Worm (Caenorhabditis elegans) whole organism, L3 larva: ENCODE results near the gene gly-3.

ENCODE experiments used
- elt-3 ChIP-seq, 3 experiments: fragments of 150-350 bp in 1 of 3; sonication (generic microtip) in 2 of 3; optimal IDR thresholded peaks; 2 replicates in 2 of 3; 4 replicates in 1 of 3; lab custom pipeline; 2014 to 2017; ENCODE audit warnings: missing biosample characterization in 3 of 3, missing genetic modification characterization in 3 of 3
- lin-39 ChIP-seq: fragments of 150-350 bp; optimal IDR thresholded peaks from 2 replicates; lab custom pipeline; 2018; ENCODE audit warnings: missing biosample characterization, missing genetic modification reagents, missing genetic modification characterization
- pha-4 ChIP-seq: fragments of 150-350 bp; optimal IDR thresholded peaks from 2 replicates; lab custom pipeline; 2014; ENCODE audit warnings: missing biosample characterization, missing genetic modification reagents, missing genetic modification characterization

DNA sequence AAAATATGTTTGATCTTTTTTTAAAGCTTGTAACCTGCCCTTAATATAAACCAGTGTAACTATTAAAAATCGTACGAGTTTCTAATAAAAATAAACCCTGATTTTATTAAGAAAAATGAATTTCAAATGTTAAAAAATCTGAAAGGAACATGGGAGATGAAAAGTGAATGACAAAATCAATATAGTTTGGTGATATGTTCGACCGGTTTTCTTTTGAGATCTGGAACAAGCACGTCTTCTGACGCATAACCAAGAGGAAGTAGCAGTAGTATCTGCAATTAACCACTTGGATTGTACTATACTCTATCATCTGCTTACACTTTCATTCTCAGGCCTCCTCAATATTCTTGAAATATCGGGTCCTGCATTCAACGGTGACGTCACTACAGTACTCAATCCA is 40.5 kb downstream of the gly-3 start:
- TF ChIP-seq lin-39 (tag; lab: Kevin White, UChicago) (no peak), pha-4 (tag; lab: Kevin White, UChicago) (no peak), elt-3 (tag; optimal IDR thresholded peaks at IDR 0.05; lab: Kevin White, UChicago) (no peak)
